Worm (Caenorhabditis elegans) whole organism, early embryonic: ENCODE results near the gene Y45F3A.4.

Experiments used
- ama-1 ChIP-seq: fragments of 150-350 bp; optimal IDR thresholded peaks from 2 replicates; lab custom pipeline; 2014
- hnd-1 ChIP-seq: sonication (generic microtip); optimal IDR thresholded peaks from 2 replicates; lab custom pipeline; 2016; ENCODE audit warnings: missing genetic modification characterization, missing compliant biosample characterization
- tra-4 ChIP-seq: sonication (generic microtip); optimal IDR thresholded peaks from 2 replicates; lab custom pipeline; 2017; ENCODE audit warnings: missing genetic modification characterization, missing compliant biosample characterization

DNA sequence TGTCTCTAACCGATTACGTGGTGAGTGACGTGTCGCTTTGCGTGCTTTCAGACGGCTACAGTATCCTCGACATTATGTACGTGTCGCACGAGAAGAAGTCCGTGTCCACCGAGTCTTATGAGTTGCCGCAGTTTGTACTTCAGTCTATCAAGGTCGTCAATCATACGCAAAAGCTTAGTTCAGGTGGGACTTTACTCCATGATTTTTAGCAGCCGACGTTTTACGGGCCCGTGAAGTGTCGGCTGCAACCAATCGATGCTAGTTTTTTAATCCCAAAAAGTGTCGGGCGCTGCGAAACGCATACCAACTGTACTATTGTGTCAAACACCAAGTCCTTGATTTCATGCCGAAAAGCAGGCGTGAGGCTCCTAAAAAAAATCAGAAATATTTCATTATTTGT lies 50.4 kb downstream of the Y45F3A.4 start:
- no peak for TF ChIP-seq tra-4 (tag; lab: Kevin White, UChicago)
- no peak for TF ChIP-seq hnd-1 (tag; lab: Kevin White, UChicago)
- no peak for TF ChIP-seq ama-1
